Worm (Caenorhabditis elegans) whole organism, L4/young adult: ENCODE measurements around the gene C17F4.12.
"Not testable (repeated sequence)": the region's sequence is repeated elsewhere in the genome, so short reads cannot be mapped to it uniquely, and the experiment has no call there.

Experiments used
- W03F9.2 ChIP-seq: fragments of 150-350 bp; optimal IDR thresholded peaks from 2 replicates; lab custom pipeline; 2014; ENCODE audit warnings: missing biosample characterization, missing genetic modification characterization
- dao-5 ChIP-seq: sonication (generic microtip); optimal IDR thresholded peaks from 2 replicates; lab custom pipeline; 2016; ENCODE audit warnings: missing genotype, missing genetic modification characterization, moderate library complexity, missing compliant biosample characterization
- him-1 ChIP-seq: sonication (generic microtip); optimal IDR thresholded peaks from 2 replicates; lab custom pipeline; 2016; ENCODE audit warnings: missing genotype, missing genetic modification reagents, missing genetic modification characterization, missing compliant biosample characterization

Gene C17F4.12

ce11 chrII:3225200-3225599 is 18.8 kb downstream of the C17F4.12 start, which contains the start of gene ZC239.16:
TSS of gene ZC239.16 (minus strand) at chrII:3225319.
- no peak for TF ChIP-seq him-1 (tag; lab: Kevin White, UChicago)
- no peak for TF ChIP-seq W03F9.2
- no peak for TF ChIP-seq dao-5 (tag; lab: Kevin White, UChicago)

- TF ChIP-seq him-1 (tag; lab: Kevin White, UChicago) (no peak), dao-5 (tag; lab: Kevin White, UChicago) (no peak), W03F9.2 (no peak)
Measured at ce11 chrII:3224631-3225030, 19.3 kb downstream of the C17F4.12 start, which contains the start of gene ZC239.15. TSS of gene ZC239.15 (minus strand) at chrII:3224731.

- TF ChIP-seq him-1 (tag; lab: Kevin White, UChicago) (no peak), W03F9.2 (no peak), dao-5 (tag; lab: Kevin White, UChicago) (no peak)
Measured at ce11 chrII:3222686-3223085, 21.3 kb downstream of the C17F4.12 start, which contains the start of gene ZC239.13. TSS of gene ZC239.13 (minus strand) at chrII:3222839.

- no peak for TF ChIP-seq him-1 (tag; lab: Kevin White, UChicago)
- TF ChIP-seq dao-5 (tag; lab: Kevin White, UChicago), result no peak
- no peak for TF ChIP-seq W03F9.2
Measured at ce11 chrII:3221730-3222129, 22.2 kb downstream of the C17F4.12 start, which contains the start of gene ZC239.14. TSS of gene ZC239.14 (minus strand) at chrII:3222034.

ce11 chrII:3220723-3221122 is 23.2 kb downstream of the C17F4.12 start, which contains the start of gene ZC239.22:
TSS of gene ZC239.22 (minus strand) at chrII:3220823.
- TF ChIP-seq him-1 (tag; lab: Kevin White, UChicago) (no peak), W03F9.2 (no peak), dao-5 (tag; lab: Kevin White, UChicago) (no peak)

- TF ChIP-seq dao-5 (tag; lab: Kevin White, UChicago); him-1 (tag; lab: Kevin White, UChicago); W03F9.2: not testable (repeated sequence)
Measured at ce11 chrII:3215762-3216161, 28.2 kb downstream of the C17F4.12 start, which contains the start of gene ZC239.3. TSS of gene ZC239.3 (plus strand) at chrII:3216062.

ce11 chrII:3213898-3214297 is 30.1 kb downstream of the C17F4.12 start, which contains the start of gene ZC239.4:
TSS of gene ZC239.4 (plus strand) at chrII:3214198.
- TF ChIP-seq him-1 (tag; lab: Kevin White, UChicago) (no peak), W03F9.2 (no peak), dao-5 (tag; lab: Kevin White, UChicago) (no peak)

- no peak for TF ChIP-seq him-1 (tag; lab: Kevin White, UChicago)
- TF ChIP-seq dao-5 (tag; lab: Kevin White, UChicago), result no peak
- TF ChIP-seq W03F9.2, result no peak
Measured at ce11 chrII:3210365-3210764, 33.6 kb downstream of the C17F4.12 start, which contains the start of gene ZC239.5. TSS of gene ZC239.5 (plus strand) at chrII:3210665.

- TF ChIP-seq him-1 (tag; lab: Kevin White, UChicago) (no peak), dao-5 (tag; lab: Kevin White, UChicago) (no peak), W03F9.2 (no peak)
Measured at ce11 chrII:3209251-3209650, 34.7 kb downstream of the C17F4.12 start, which contains the start of gene ZC239.6. TSS of gene ZC239.6 (plus strand) at chrII:3209631.

ce11 chrII:3208679-3209078 is 35.3 kb downstream of the C17F4.12 start, which contains the start of gene sdz-35:
TSS of gene sdz-35 (minus strand) at chrII:3208779.
- TF ChIP-seq W03F9.2, result no peak
- no peak for TF ChIP-seq him-1 (tag; lab: Kevin White, UChicago)
- no peak for TF ChIP-seq dao-5 (tag; lab: Kevin White, UChicago)

- TF ChIP-seq W03F9.2 (no peak), him-1 (tag; lab: Kevin White, UChicago) (no peak), dao-5 (tag; lab: Kevin White, UChicago) (no peak)
Measured at ce11 chrII:3206423-3206989, 37.5 kb downstream of the C17F4.12 start, which contains the start of the genes ZC239.20 and ZC239.21. TSS of gene ZC239.20 (minus strand) at chrII:3206523. TSS of gene ZC239.21 (plus strand) at chrII:3206939.

ce11 chrII:3203415-3203814 is 40.6 kb downstream of the C17F4.12 start, which contains the start of gene sri-50:
TSS of gene sri-50 (plus strand) at chrII:3203715.
- TF ChIP-seq him-1 (tag; lab: Kevin White, UChicago), result no peak
- no peak for TF ChIP-seq W03F9.2
- no peak for TF ChIP-seq dao-5 (tag; lab: Kevin White, UChicago)

ce11 chrII:3202519-3202918 is 41.5 kb downstream of the C17F4.12 start, which contains the start of gene sri-53:
TSS of gene sri-53 (minus strand) at chrII:3202619.
- TF ChIP-seq dao-5 (tag; lab: Kevin White, UChicago), result no peak
- TF ChIP-seq W03F9.2, result no peak

ce11 chrII:3201242-3201641 is 42.7 kb downstream of the C17F4.12 start, which contains the start of gene sri-48:
TSS of gene sri-48 (minus strand) at chrII:3201342.
- TF ChIP-seq dao-5 (tag; lab: Kevin White, UChicago); him-1 (tag; lab: Kevin White, UChicago); W03F9.2: not testable (repeated sequence)
